Fruit fly (Drosophila melanogaster): ENCODE results near the gene Zcchc7.

DNA sequence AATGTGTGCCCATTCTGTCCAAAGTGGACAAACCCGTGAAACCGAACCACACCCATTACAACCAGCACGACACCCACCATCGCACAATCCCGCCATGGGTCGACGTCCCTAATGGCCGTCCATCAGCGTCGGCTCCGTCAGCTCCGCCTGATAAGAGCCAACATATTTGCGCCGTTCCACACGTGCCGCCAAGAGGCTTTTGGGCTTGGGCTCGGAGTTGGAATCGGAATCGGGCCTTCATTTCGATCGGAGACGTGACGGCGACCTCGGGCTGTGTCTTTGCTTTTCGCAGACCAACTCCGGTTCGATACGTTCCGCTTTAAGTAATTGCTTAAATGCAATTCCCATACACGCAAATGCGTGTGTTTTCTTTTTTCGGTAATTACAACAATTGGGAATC lies 10.1 kb downstream of the Zcchc7 start:
- TF ChIP-seq CG8478 (optimal IDR thresholded peaks at IDR 0.05) (no peak), CTCF (optimal IDR thresholded peaks at IDR 0.05) (no peak)

Data from S2 (cell line).